Fruit fly (Drosophila melanogaster): ENCODE measurements around the gene CG9536.

- no peak for TF ChIP-seq Sin3A (optimal IDR thresholded peaks at IDR 0.05)
- no peak for TF ChIP-seq h (optimal IDR thresholded peaks at IDR 0.05)
- TF ChIP-seq psq (optimal IDR thresholded peaks at IDR 0.05): no peak
- TF ChIP-seq Myc (optimal IDR thresholded peaks at IDR 0.05): no peak
- TF ChIP-seq insv (optimal IDR thresholded peaks at IDR 0.05): no peak
These were observed 2.5 kb downstream of the CG9536 start for dm6 chr2L:6474298-6474697.

All from Kc167 (cell line).